Fruit fly (Drosophila melanogaster): Measurements from ENCODE around the gene Lectin-galC1.

Gene Lectin-galC1

dm6 chr2L:19442627-19443026 lies 25.4 kb downstream of the Lectin-galC1 start, which contains the start of gene CG10237:
Gene CG10237, minus strand, starts transcription at chr2L:19442727.
- no peak for TF ChIP-seq noc (tag; optimal IDR thresholded peaks at IDR 0.05)

dm6 chr2L:19444734-19445140 lies 27.5 kb downstream of the Lectin-galC1 start, which contains the start of gene Hs2st:
Gene Hs2st, minus strand, starts transcription at chr2L:19444750.
- TF ChIP-seq noc (tag; optimal IDR thresholded peaks at IDR 0.05), result peak; percentile 91

- TF ChIP-seq noc (tag; optimal IDR thresholded peaks at IDR 0.05), result peak; percentile 7
These were observed 35.5 kb downstream of the Lectin-galC1 start for dm6 chr2L:19452535-19453317.

- no peak for TF ChIP-seq noc (tag; optimal IDR thresholded peaks at IDR 0.05)
These were observed 36.1 kb downstream of the Lectin-galC1 start, which contains the start of gene Top2 for dm6 chr2L:19453381-19453780. Gene Top2, minus strand, starts transcription at chr2L:19453490.

dm6 chr2L:19454070-19454751 lies 37.0 kb downstream of the Lectin-galC1 start, which contains the start of gene CG10026:
Gene CG10026, plus strand, starts transcription at chr2L:19454256.
- no peak for TF ChIP-seq noc (tag; optimal IDR thresholded peaks at IDR 0.05)

dm6 chr2L:19455209-19455608 lies 38.0 kb downstream of the Lectin-galC1 start:
- no peak for TF ChIP-seq noc (tag; optimal IDR thresholded peaks at IDR 0.05)

dm6 chr2L:19455723-19456122 lies 38.5 kb downstream of the Lectin-galC1 start:
- no peak for TF ChIP-seq noc (tag; optimal IDR thresholded peaks at IDR 0.05)

dm6 chr2L:19457890-19458580 lies 40.8 kb downstream of the Lectin-galC1 start:
- TF ChIP-seq noc (tag; optimal IDR thresholded peaks at IDR 0.05), result no peak

dm6 chr2L:19459404-19459803 lies 42.2 kb downstream of the Lectin-galC1 start:
- TF ChIP-seq noc (tag; optimal IDR thresholded peaks at IDR 0.05), result no peak

dm6 chr2L:19462898-19463297 lies 45.7 kb downstream of the Lectin-galC1 start:
- no peak for TF ChIP-seq noc (tag; optimal IDR thresholded peaks at IDR 0.05)

dm6 chr2L:19463405-19463804 lies 46.2 kb downstream of the Lectin-galC1 start:
- no peak for TF ChIP-seq noc (tag; optimal IDR thresholded peaks at IDR 0.05)

- TF ChIP-seq noc (tag; optimal IDR thresholded peaks at IDR 0.05), result no peak
These were observed 46.6 kb downstream of the Lectin-galC1 start, which contains the start of gene tj for dm6 chr2L:19463824-19464317. Gene tj, plus strand, starts transcription at chr2L:19464267.
